Worm (Caenorhabditis elegans) whole organism, early embryonic: ENCODE data around the gene EEED8.3.

Source experiments
- B0310.2 ChIP-seq: sonication (generic microtip); optimal IDR thresholded peaks from 2 replicates; lab custom pipeline; 2016; ENCODE audit warnings: mild to moderate bottlenecking, missing genetic modification characterization, missing compliant biosample characterization
- F13C5.2 ChIP-seq: sonication (generic microtip); optimal IDR thresholded peaks from 2 replicates; lab custom pipeline; 2017; ENCODE audit warnings: mild to moderate bottlenecking, missing genetic modification characterization, inconsistent platforms, missing compliant biosample characterization
- aly-1 ChIP-seq: sonication (generic microtip); optimal IDR thresholded peaks from 2 replicates; lab custom pipeline; 2016; ENCODE audit warnings: missing genetic modification characterization, missing compliant biosample characterization
- ama-1 ChIP-seq: fragments of 150-350 bp; optimal IDR thresholded peaks from 2 replicates; lab custom pipeline; 2014
- ceh-13 ChIP-seq: fragments of 200-800 bp; sonication (Bioruptor generic); optimal IDR thresholded peaks from 2 replicates; lab custom pipeline; 2018; ENCODE audit warnings: mild to moderate bottlenecking, missing genetic modification characterization, missing compliant biosample characterization
- ceh-36 ChIP-seq: sonication (generic microtip); optimal IDR thresholded peaks from 2 replicates; lab custom pipeline; 2016; ENCODE audit warnings: missing genetic modification characterization, inconsistent platforms, missing compliant biosample characterization
- ets-7 ChIP-seq: sonication (generic microtip); optimal IDR thresholded peaks from 2 replicates; lab custom pipeline; 2016; ENCODE audit warnings: missing genotype, missing genetic modification characterization, missing compliant biosample characterization
- flt-1 ChIP-seq: fragments of 200-800 bp; sonication (Bioruptor generic); IDR thresholded peaks from 2 replicates; pipeline ENCODE4 v1.3.6; 2022; ENCODE audit warnings: missing genetic modification characterization, missing compliant biosample characterization
- hnd-1 ChIP-seq: sonication (generic microtip); optimal IDR thresholded peaks from 2 replicates; lab custom pipeline; 2016; ENCODE audit warnings: missing genetic modification characterization, missing compliant biosample characterization
- pes-1 ChIP-seq: fragments of 200-800 bp; sonication (Bioruptor generic); IDR thresholded peaks from 2 replicates; pipeline ENCODE4 v1.3.6; 2022; ENCODE audit warnings: missing genetic modification reagents, missing genetic modification characterization, missing compliant biosample characterization
- scrt-1 ChIP-seq: fragments of 200-800 bp; sonication (Bioruptor generic); IDR thresholded peaks from 2 replicates; pipeline ENCODE4 v1.3.6; 2022; ENCODE audit warnings: missing genetic modification characterization, missing compliant biosample characterization
- sea-1 ChIP-seq: fragments of 200-800 bp; sonication (Bioruptor generic); conservative IDR thresholded peaks from 2 replicates; pipeline ENCODE4 v1.3.6; 2022; ENCODE audit warnings: missing genetic modification characterization, missing compliant biosample characterization
- tbx-11 ChIP-seq: fragments of 200-800 bp; sonication (Bioruptor generic); IDR thresholded peaks from 2 replicates; pipeline ENCODE4 v1.3.6; 2022; ENCODE audit warnings: missing genetic modification characterization, missing compliant biosample characterization
- tra-4 ChIP-seq: sonication (generic microtip); optimal IDR thresholded peaks from 2 replicates; lab custom pipeline; 2017; ENCODE audit warnings: missing genetic modification characterization, missing compliant biosample characterization

- TF ChIP-seq ama-1 (no peak), tra-4 (tag; lab: Kevin White, UChicago) (no peak), pes-1 (GFP tag; lab: Robert Waterston, UW) (no peak), tbx-11 (GFP tag; lab: Robert Waterston, UW) (no peak), aly-1 (tag; lab: Kevin White, UChicago) (no peak), ets-7 (tag; lab: Kevin White, UChicago) (no peak), B0310.2 (tag; lab: Kevin White, UChicago) (no peak), flt-1 (GFP tag; lab: Robert Waterston, UW) (no peak), ceh-13 (no peak), hnd-1 (tag; lab: Kevin White, UChicago) (no peak), scrt-1 (GFP tag; lab: Robert Waterston, UW) (no peak), sea-1 (GFP tag; lab: Robert Waterston, UW) (no peak), ceh-36 (no peak), F13C5.2 (tag; lab: Kevin White, UChicago) (no peak)
Observed at ce11 chrII:5437586-5437985, 23.5 kb downstream of the EEED8.3 start, which contains the start of gene F07F6.1.
